Worm (Caenorhabditis elegans): Measurements from ENCODE around the gene gst-27.

Gene gst-27

DNA sequence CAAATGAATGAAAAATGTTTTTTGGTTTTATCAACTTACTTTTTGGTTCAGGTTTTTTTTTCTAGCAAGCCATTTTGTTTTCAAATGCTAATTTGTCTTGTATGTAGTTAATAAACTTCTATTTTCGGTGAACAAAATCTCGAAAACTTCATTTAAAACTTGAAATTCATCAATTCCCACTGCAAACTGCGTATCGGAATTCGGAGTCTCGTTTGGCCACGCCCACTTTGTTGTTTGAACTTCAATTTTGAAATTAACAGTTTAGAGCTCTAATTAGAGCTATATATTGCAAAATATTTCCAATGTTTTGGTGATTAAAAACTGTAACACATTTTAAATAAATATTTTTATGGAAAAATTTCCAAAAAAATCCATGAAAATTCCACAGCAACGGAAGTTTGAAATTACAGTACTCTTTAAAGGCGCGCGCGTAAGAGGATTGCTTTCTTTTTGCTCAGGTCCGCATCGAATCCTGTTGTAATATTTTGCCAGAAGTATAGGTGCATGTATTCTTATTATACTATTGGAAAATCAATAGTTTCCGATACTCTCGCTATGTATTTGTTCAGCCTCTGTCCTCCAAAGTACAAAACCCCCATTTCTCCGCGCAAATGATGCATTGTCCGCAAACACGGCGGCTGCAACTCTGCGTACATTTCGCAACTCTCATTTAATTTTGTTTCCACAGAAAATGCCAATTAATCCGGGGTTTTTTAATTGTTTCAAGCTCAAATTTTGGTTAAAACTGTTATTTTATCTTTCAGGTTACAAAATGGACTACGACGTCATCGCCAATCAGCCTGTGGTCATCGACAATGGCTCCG, 45.8 kb downstream of the gst-27 start, which contains the start of gene arp-1 (continued):
- TF ChIP-seq nhr-77 (tag; optimal IDR thresholded peaks at IDR 0.05) (peak; percentile 76), pag-3 (tag; optimal IDR thresholded peaks at IDR 0.05; ENCODE audit: borderline replicate concordance, insufficient read depth) (no peak), F16B12.6 (tag; optimal IDR thresholded peaks at IDR 0.05) (peak; percentile 97), ceh-82 (tag; optimal IDR thresholded peaks at IDR 0.05) (peak; percentile 50 to 63 (median 52)), snu-23 (GFP tag; optimal IDR thresholded peaks at IDR 0.05) (peak; percentile 57), tbx-2 (tag; optimal IDR thresholded peaks at IDR 0.05) (peak; percentile 20), hpl-2 (GFP tag; optimal IDR thresholded peaks at IDR 0.05) (peak; percentile 63), nhr-47 (tag; optimal IDR thresholded peaks at IDR 0.05) (peak; percentile 34), swsn-7 (tag; optimal IDR thresholded peaks at IDR 0.05) (peak; percentile 34), nhr-71 (tag; optimal IDR thresholded peaks at IDR 0.05) (peak; percentile 41), elt-3 (tag; optimal IDR thresholded peaks at IDR 0.05) (peak in 1 of 6 experiments; percentile 1), egl-27 (tag; optimal IDR thresholded peaks at IDR 0.05) (no peak), Y116A8C.19 (tag; optimal IDR thresholded peaks at IDR 0.05; ENCODE audit: borderline replicate concordance) (no peak)
